Worm (Caenorhabditis elegans) whole organism, L2 larva: Measurements from ENCODE around the gene ule-2.

Experiments
- R02D3.7 ChIP-seq: fragments of 150-350 bp; optimal IDR thresholded peaks from 2 replicates; lab custom pipeline; 2014; ENCODE audit warnings: missing biosample characterization, missing genetic modification characterization
- Y55F3AM.14 ChIP-seq: fragments of 200-800 bp; sonication (Bioruptor generic); optimal IDR thresholded peaks from 2 replicates; lab custom pipeline; 2018; ENCODE audit warnings: mild to moderate bottlenecking, missing genetic modification characterization, missing compliant biosample characterization
- ZK546.5 ChIP-seq: sonication (generic microtip); optimal IDR thresholded peaks from 2 replicates; lab custom pipeline; 2017; ENCODE audit warnings: missing biosample characterization, missing genetic modification characterization
- aly-2 ChIP-seq: fragments of 150-350 bp; optimal IDR thresholded peaks from 2 replicates; lab custom pipeline; 2014; ENCODE audit warnings: missing biosample characterization, missing genetic modification characterization
- blmp-1 ChIP-seq: sonication (generic microtip); optimal IDR thresholded peaks from 2 replicates; lab custom pipeline; 2017; ENCODE audit warnings: missing genetic modification characterization, mild to moderate bottlenecking, missing compliant biosample characterization, antibody characterized with exemption, moderate library complexity; ENCODE audit not compliant: insufficient read depth
- ceh-16 ChIP-seq: fragments of 150-350 bp; optimal IDR thresholded peaks from 2 replicates; lab custom pipeline; 2014; ENCODE audit warnings: missing biosample characterization, missing genetic modification characterization
- ceh-82 ChIP-seq: fragments of 150-350 bp; optimal IDR thresholded peaks from 2 replicates; lab custom pipeline; 2014; ENCODE audit warnings: missing biosample characterization, missing genetic modification characterization
- crh-2 ChIP-seq: sonication (generic microtip); optimal IDR thresholded peaks from 2 replicates; lab custom pipeline; 2017; ENCODE audit warnings: missing biosample characterization, missing genetic modification characterization
- dmd-4 ChIP-seq: sonication (generic microtip); optimal IDR thresholded peaks from 2 replicates; lab custom pipeline; 2017; ENCODE audit warnings: missing biosample characterization, missing genetic modification characterization
- egl-27 ChIP-seq: sonication (generic microtip); optimal IDR thresholded peaks from 3 replicates; lab custom pipeline; 2017; ENCODE audit warnings: missing biosample characterization, missing genetic modification reagents, missing genetic modification characterization
- elt-3 ChIP-seq: sonication (generic microtip); optimal IDR thresholded peaks from 2 replicates; lab custom pipeline; 2017; ENCODE audit warnings: missing biosample characterization, missing genetic modification characterization
- fos-1 ChIP-seq: fragments of 150-350 bp; optimal IDR thresholded peaks from 2 replicates; lab custom pipeline; 2014; ENCODE audit warnings: missing biosample characterization, missing genetic modification characterization
- gmeb-1 ChIP-seq: fragments of 150-350 bp; optimal IDR thresholded peaks from 2 replicates; lab custom pipeline; 2014; ENCODE audit warnings: missing biosample characterization, missing genetic modification characterization
- lin-11 ChIP-seq: fragments of 150-350 bp; sonication (generic microtip); optimal IDR thresholded peaks from 2 replicates; lab custom pipeline; 2014; ENCODE audit warnings: missing biosample characterization, missing genetic modification characterization, inconsistent platforms, mixed read lengths
- lin-13 ChIP-seq: fragments of 150-350 bp; optimal IDR thresholded peaks from 2 replicates; lab custom pipeline; 2014; ENCODE audit warnings: missing biosample characterization, missing genetic modification reagents, missing genetic modification characterization
- lin-39 ChIP-seq: fragments of 150-350 bp; optimal IDR thresholded peaks from 2 replicates; lab custom pipeline; 2014; ENCODE audit warnings: missing biosample characterization, missing genetic modification reagents, missing genetic modification characterization
- lsy-2 ChIP-seq, 2 experiments: fragments of 150-350 bp in 1 of 2; sonication (generic microtip) in 1 of 2; optimal IDR thresholded peaks; 2 replicates each; lab custom pipeline; 2014 to 2017; ENCODE audit warnings: missing biosample characterization in 2 of 2, missing genetic modification characterization in 2 of 2
- mab-5 ChIP-seq: fragments of 150-350 bp; optimal IDR thresholded peaks from 2 replicates; lab custom pipeline; 2014; ENCODE audit warnings: missing biosample characterization, missing genetic modification characterization
- mbf-1 ChIP-seq: sonication (generic microtip); optimal IDR thresholded peaks from 2 replicates; lab custom pipeline; 2017; ENCODE audit warnings: missing biosample characterization, missing genetic modification characterization
- mdl-1 ChIP-seq, 2 experiments: fragments of 150-350 bp in 1 of 2; sonication (generic microtip) in 1 of 2; optimal IDR thresholded peaks; 2 replicates each; lab custom pipeline; 2017; ENCODE audit warnings: missing biosample characterization in 2 of 2, missing genetic modification characterization in 2 of 2
- nhr-10 ChIP-seq: sonication (generic microtip); optimal IDR thresholded peaks from 2 replicates; lab custom pipeline; 2017; ENCODE audit warnings: missing biosample characterization, missing genetic modification characterization
- nhr-11 ChIP-seq: fragments of 150-350 bp; optimal IDR thresholded peaks from 2 replicates; lab custom pipeline; 2014; ENCODE audit warnings: missing biosample characterization, missing genetic modification characterization
- nhr-12 ChIP-seq: fragments of 150-350 bp; optimal IDR thresholded peaks from 2 replicates; lab custom pipeline; 2014; ENCODE audit warnings: missing biosample characterization, missing genetic modification characterization
- nhr-129 ChIP-seq: fragments of 150-350 bp; optimal IDR thresholded peaks from 2 replicates; lab custom pipeline; 2014; ENCODE audit warnings: missing biosample characterization, missing genetic modification characterization
- nhr-21 ChIP-seq: fragments of 150-350 bp; optimal IDR thresholded peaks from 2 replicates; lab custom pipeline; 2014; ENCODE audit warnings: missing biosample characterization, missing genetic modification characterization
- nhr-23 ChIP-seq: fragments of 150-350 bp; optimal IDR thresholded peaks from 2 replicates; lab custom pipeline; 2014; ENCODE audit warnings: missing biosample characterization, missing genetic modification reagents, missing genetic modification characterization
- nhr-25 ChIP-seq: fragments of 150-350 bp; sonication (generic microtip); optimal IDR thresholded peaks from 3 replicates; lab custom pipeline; 2014; ENCODE audit warnings: missing biosample characterization, missing genetic modification characterization
- nhr-6 ChIP-seq: fragments of 150-350 bp; optimal IDR thresholded peaks from 2 replicates; lab custom pipeline; 2014; ENCODE audit warnings: missing biosample characterization, missing genetic modification characterization
- nhr-77 ChIP-seq: fragments of 150-350 bp; optimal IDR thresholded peaks from 2 replicates; lab custom pipeline; 2014; ENCODE audit warnings: missing biosample characterization, missing genetic modification characterization
- peb-1 ChIP-seq: fragments of 150-350 bp; optimal IDR thresholded peaks from 2 replicates; lab custom pipeline; 2014; ENCODE audit warnings: missing biosample characterization, missing genetic modification characterization
- sem-4 ChIP-seq: fragments of 150-350 bp; optimal IDR thresholded peaks from 2 replicates; lab custom pipeline; 2014; ENCODE audit warnings: missing biosample characterization, missing genetic modification reagents, missing genetic modification characterization
- sma-3 ChIP-seq: sonication (generic microtip); optimal IDR thresholded peaks from 2 replicates; lab custom pipeline; 2016; ENCODE audit warnings: missing genetic modification reagents, missing genetic modification characterization, missing compliant biosample characterization
- sma-9 ChIP-seq, 2 experiments: fragments of 150-350 bp in 1 of 2; sonication (generic microtip) in 1 of 2; optimal IDR thresholded peaks; 2 replicates each; lab custom pipeline; 2014 to 2016; ENCODE audit warnings: missing genetic modification characterization in 2 of 2, mild to moderate bottlenecking in 1 of 2, missing biosample characterization in 1 of 2, missing compliant biosample characterization in 1 of 2, missing genetic modification reagents in 1 of 2, moderate library complexity in 1 of 2
- snpc-4 ChIP-seq: fragments of 150-350 bp; optimal IDR thresholded peaks from 2 replicates; lab custom pipeline; 2014; ENCODE audit warnings: missing biosample characterization, missing genetic modification characterization
- unc-39 ChIP-seq: fragments of 150-350 bp; optimal IDR thresholded peaks from 2 replicates; lab custom pipeline; 2014; ENCODE audit warnings: missing biosample characterization, missing genetic modification characterization
- unc-62 ChIP-seq: fragments of 150-350 bp; optimal IDR thresholded peaks from 2 replicates; lab custom pipeline; 2014; ENCODE audit warnings: missing biosample characterization, missing genetic modification reagents, missing genetic modification characterization
- ztf-1 ChIP-seq: fragments of 200-800 bp; sonication (Bioruptor generic); conservative IDR thresholded peaks from 2 replicates; pipeline ENCODE4 v1.3.6; 2022; ENCODE audit warnings: missing genetic modification characterization, missing compliant biosample characterization
- ztf-11 ChIP-seq: sonication (generic microtip); optimal IDR thresholded peaks from 2 replicates; lab custom pipeline; 2017; ENCODE audit warnings: missing biosample characterization, missing genetic modification characterization
- ztf-4 ChIP-seq: fragments of 150-350 bp; optimal IDR thresholded peaks from 2 replicates; lab custom pipeline; 2014; ENCODE audit warnings: missing biosample characterization, missing genetic modification characterization

ule-2 gene

DNA sequence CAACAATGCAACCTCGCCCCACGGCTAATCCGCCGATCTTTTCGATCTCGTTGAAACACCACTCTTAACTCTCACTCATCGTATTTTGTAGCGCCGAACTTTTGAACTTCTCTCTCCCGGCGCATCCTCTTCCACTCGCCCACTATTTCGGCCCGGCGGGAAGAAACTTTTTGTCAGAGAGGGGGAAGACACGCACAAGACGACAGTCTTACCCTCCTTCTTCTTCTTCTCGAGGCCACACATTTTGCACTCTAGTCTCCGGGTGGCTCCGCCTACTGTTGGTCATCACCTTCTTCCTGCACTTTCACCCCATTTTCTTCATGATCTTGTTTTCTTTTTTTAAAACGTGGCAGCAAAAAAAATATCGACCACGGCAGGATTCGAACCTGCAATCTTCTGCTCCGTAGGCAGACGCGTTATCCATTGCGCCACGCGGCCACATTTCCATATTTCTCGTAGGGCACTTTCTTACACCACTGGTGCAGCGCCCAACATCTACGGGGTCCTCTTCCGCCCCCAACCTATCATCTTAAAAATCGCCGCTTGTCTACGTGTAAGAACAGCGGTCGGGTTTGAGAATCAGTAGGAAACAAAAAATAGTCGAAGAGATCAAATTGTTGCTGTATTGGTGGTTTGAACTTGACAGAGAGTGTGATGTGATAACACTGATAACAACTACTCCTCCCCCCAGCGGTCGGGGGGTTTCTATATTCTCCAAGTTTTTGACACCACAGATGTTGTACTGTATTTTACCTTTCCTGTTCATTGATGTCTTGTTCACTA is 23.8 kb upstream of the ule-2 start (continued):
- no peak for TF ChIP-seq unc-39 (tag; lab: Kevin White, UChicago)
- TF ChIP-seq lsy-2 (tag; optimal IDR thresholded peaks at IDR 0.05; lab: Kevin White, UChicago), result peak in 1 of 2 experiments; percentile 58
- no peak for TF ChIP-seq mab-5 (tag; lab: Kevin White, UChicago)
- no peak for TF ChIP-seq mbf-1 (tag; lab: Kevin White, UChicago)
- TF ChIP-seq nhr-77 (tag; lab: Kevin White, UChicago), result no peak
- no peak for TF ChIP-seq R02D3.7
- peak; percentile 13 for TF ChIP-seq nhr-6 (tag; lab: Kevin White, UChicago)
- no peak for TF ChIP-seq ceh-82 (tag; lab: Kevin White, UChicago)

- no peak for TF ChIP-seq unc-62 (GFP tag; lab: Kevin White, UChicago)
- peak; percentile 94 for TF ChIP-seq snpc-4 (tag; lab: Kevin White, UChicago)
- no peak for TF ChIP-seq nhr-12 (tag; lab: Kevin White, UChicago)
- TF ChIP-seq nhr-23 (tag; lab: Kevin White, UChicago), result no peak
- no peak for TF ChIP-seq unc-39 (tag; lab: Kevin White, UChicago)
- TF ChIP-seq blmp-1 (tag; lab: Kevin White, UChicago), result peak; percentile 11
- TF ChIP-seq egl-27, result no peak
- no peak for TF ChIP-seq Y55F3AM.14
- no peak for TF ChIP-seq nhr-11 (tag; lab: Kevin White, UChicago)
- TF ChIP-seq aly-2 (tag; lab: Kevin White, UChicago), result no peak
- peak; percentile 71 for TF ChIP-seq sma-9 (GFP tag; optimal IDR thresholded peaks at IDR 0.05; lab: Kevin White, UChicago)
- no peak for TF ChIP-seq sma-9 (tag; optimal IDR thresholded peaks at IDR 0.05; lab: Kevin White, UChicago)
- TF ChIP-seq fos-1 (tag; lab: Kevin White, UChicago), result no peak
- TF ChIP-seq ceh-16, result peak; percentile 35
- peak; percentile 21 for TF ChIP-seq gmeb-1
- TF ChIP-seq crh-2 (tag; lab: Kevin White, UChicago), result no peak
- TF ChIP-seq sem-4, result no peak
- no peak for TF ChIP-seq nhr-10 (tag; lab: Kevin White, UChicago)
- TF ChIP-seq ztf-1 (GFP tag; lab: Robert Waterston, UW), result no peak
- no peak for TF ChIP-seq R02D3.7
- TF ChIP-seq ztf-11, result no peak
- TF ChIP-seq nhr-129 (tag; lab: Kevin White, UChicago), result peak; percentile 82
- no peak for TF ChIP-seq mab-5 (tag; lab: Kevin White, UChicago)
- TF ChIP-seq sma-3, result no peak
- TF ChIP-seq lin-13 (GFP tag; lab: Kevin White, UChicago), result no peak
- no peak for TF ChIP-seq peb-1 (tag; lab: Kevin White, UChicago)
- no peak for TF ChIP-seq mdl-1 (tag; optimal IDR thresholded peaks at IDR 0.05; lab: Kevin White, UChicago)
- TF ChIP-seq nhr-25 (tag; lab: Kevin White, UChicago), result peak; percentile 61
- no peak for TF ChIP-seq ztf-4 (tag; lab: Kevin White, UChicago)
- no peak for TF ChIP-seq ZK546.5 (tag; lab: Kevin White, UChicago)
- no peak for TF ChIP-seq dmd-4
- TF ChIP-seq mbf-1 (tag; lab: Kevin White, UChicago), result no peak
- no peak for TF ChIP-seq nhr-21
- no peak for TF ChIP-seq ceh-82 (tag; lab: Kevin White, UChicago)
- no peak for TF ChIP-seq lin-39
- no peak for TF ChIP-seq lin-11 (tag; lab: Kevin White, UChicago)
- no peak for TF ChIP-seq elt-3 (tag; lab: Kevin White, UChicago)
- TF ChIP-seq lsy-2 (tag; optimal IDR thresholded peaks at IDR 0.05; lab: Kevin White, UChicago), result no peak
These were observed 22.9 kb upstream of the ule-2 start for ce11 chrIV:14611892-14612497.
